Worm (Caenorhabditis elegans) whole organism, L1 larva: Measurements from ENCODE around the gene alh-7.

ENCODE experiments used
- C16A3.4 ChIP-seq: fragments of 150-350 bp; optimal IDR thresholded peaks from 2 replicates; lab custom pipeline; 2014; ENCODE audit warnings: missing biosample characterization, missing genetic modification characterization
- C34B4.2 ChIP-seq: sonication (generic microtip); optimal IDR thresholded peaks from 2 replicates; lab custom pipeline; 2017; ENCODE audit warnings: mild to moderate bottlenecking, missing genetic modification characterization, missing compliant biosample characterization
- F16B12.6 ChIP-seq: fragments of 150-350 bp; optimal IDR thresholded peaks from 2 replicates; lab custom pipeline; 2014; ENCODE audit warnings: missing biosample characterization, missing genetic modification characterization
- alr-1 ChIP-seq: fragments of 200-800 bp; sonication (Bioruptor generic); optimal IDR thresholded peaks from 2 replicates; lab custom pipeline; 2018; ENCODE audit warnings: borderline replicate concordance, mild to moderate bottlenecking, missing genetic modification characterization, missing compliant biosample characterization
- blmp-1 ChIP-seq: fragments of 150-350 bp; optimal IDR thresholded peaks from 2 replicates; lab custom pipeline; 2014; ENCODE audit warnings: missing biosample characterization, missing genetic modification characterization
- ceh-63 ChIP-seq: fragments of 200-800 bp; sonication (Bioruptor generic); optimal IDR thresholded peaks from 2 replicates; lab custom pipeline; 2018; ENCODE audit warnings: mild to moderate bottlenecking, missing genetic modification characterization, missing compliant biosample characterization
- ceh-8 ChIP-seq: fragments of 200-800 bp; sonication (Bioruptor generic); optimal IDR thresholded peaks from 2 replicates; lab custom pipeline; 2018; ENCODE audit warnings: mild to moderate bottlenecking, missing genetic modification characterization, moderate library complexity, missing compliant biosample characterization
- ceh-82 ChIP-seq, 3 experiments: fragments of 150-350 bp in 1 of 3; sonication (generic microtip) in 2 of 3; optimal IDR thresholded peaks; 2 replicates each; lab custom pipeline; 2014 to 2017; ENCODE audit warnings: missing biosample characterization in 3 of 3, missing genetic modification characterization in 3 of 3
- ceh-88 ChIP-seq: fragments of 200-800 bp; sonication (Bioruptor generic); IDR thresholded peaks from 2 replicates; pipeline ENCODE4 v1.3.6; 2022; ENCODE audit warnings: missing genetic modification characterization, missing compliant biosample characterization
- ceh-90 ChIP-seq: sonication (generic microtip); optimal IDR thresholded peaks from 2 replicates; lab custom pipeline; 2016; ENCODE audit warnings: missing genetic modification characterization, missing compliant biosample characterization
- dsc-1 ChIP-seq: sonication (generic microtip); optimal IDR thresholded peaks from 2 replicates; lab custom pipeline; 2016; ENCODE audit warnings: mild to moderate bottlenecking, missing genetic modification characterization, missing compliant biosample characterization
- efl-1 ChIP-seq, 4 experiments: fragments of 150-350 bp; optimal IDR thresholded peaks in 3 of 4; peaks in 1 of 4; 1 replicate in 1 of 4; 2 replicates in 3 of 4; lab custom pipeline; 2014; ENCODE audit warnings: missing biosample characterization in 2 of 4, missing genetic modification characterization in 2 of 4, missing genetic modification reagents in 2 of 4
- elt-3 ChIP-seq, 6 experiments: fragments of 150-350 bp in 1 of 6; sonication (generic microtip); optimal IDR thresholded peaks; 2 replicates each; lab custom pipeline; 2017 to 2018; ENCODE audit warnings: missing biosample characterization in 6 of 6, missing genetic modification characterization in 6 of 6, inconsistent platforms in 1 of 6
- ets-5 ChIP-seq: fragments of 200-800 bp; sonication (Bioruptor generic); IDR thresholded peaks from 2 replicates; pipeline ENCODE4 v1.3.6; 2022; ENCODE audit warnings: missing genetic modification characterization, missing compliant biosample characterization
- fkh-4 ChIP-seq: sonication (generic microtip); optimal IDR thresholded peaks from 2 replicates; lab custom pipeline; 2016; ENCODE audit warnings: missing compliant biosample characterization, missing genetic modification characterization, borderline replicate concordance
- grh-1 ChIP-seq: fragments of 200-800 bp; sonication (Bioruptor generic); IDR thresholded peaks from 2 replicates; pipeline ENCODE4 v1.3.6; 2022; ENCODE audit warnings: missing genetic modification reagents, missing genetic modification characterization, missing compliant biosample characterization
- hlh-17 ChIP-seq: fragments of 200-800 bp; sonication (Bioruptor generic); optimal IDR thresholded peaks from 2 replicates; lab custom pipeline; 2018; ENCODE audit warnings: missing genetic modification characterization, mild to moderate bottlenecking, missing compliant biosample characterization, moderate library complexity, borderline replicate concordance
- hlh-4 ChIP-seq: sonication (generic microtip); optimal IDR thresholded peaks from 2 replicates; lab custom pipeline; 2016; ENCODE audit warnings: mild to moderate bottlenecking, missing genetic modification characterization, missing compliant biosample characterization
- irx-1 ChIP-seq: sonication (generic microtip); optimal IDR thresholded peaks from 2 replicates; lab custom pipeline; 2016; ENCODE audit warnings: missing genetic modification characterization, missing compliant biosample characterization
- isw-1 ChIP-seq: fragments of 200-800 bp; sonication (Bioruptor generic); IDR thresholded peaks from 2 replicates; pipeline ENCODE4 v1.3.6; 2022; ENCODE audit warnings: missing genetic modification characterization, missing compliant biosample characterization
- jun-1 ChIP-seq: fragments of 150-350 bp; optimal IDR thresholded peaks from 2 replicates; lab custom pipeline; 2014; ENCODE audit warnings: missing biosample characterization, missing genetic modification reagents, missing genetic modification characterization
- lin-14 ChIP-seq: fragments of 200-800 bp; sonication (Bioruptor generic); optimal IDR thresholded peaks from 2 replicates; lab custom pipeline; 2018; ENCODE audit warnings: mild to moderate bottlenecking, missing genetic modification characterization, moderate library complexity, missing compliant biosample characterization
- lin-15B ChIP-seq: fragments of 150-350 bp; sonication (generic microtip); optimal IDR thresholded peaks from 3 replicates; lab custom pipeline; 2014; ENCODE audit warnings: missing biosample characterization, missing genetic modification characterization
- lin-35 ChIP-seq, 2 experiments: fragments of 150-350 bp; optimal IDR thresholded peaks; 2 replicates each; lab custom pipeline; 2014; ENCODE audit warnings: missing biosample characterization in 2 of 2, missing genetic modification characterization in 2 of 2, missing genetic modification reagents in 2 of 2
- lin-39 ChIP-seq: fragments of 150-350 bp; optimal IDR thresholded peaks from 2 replicates; lab custom pipeline; 2014; ENCODE audit warnings: missing biosample characterization, missing genetic modification reagents, missing genetic modification characterization
- mab-9 ChIP-seq: fragments of 200-800 bp; sonication (Bioruptor generic); IDR thresholded peaks from 2 replicates; pipeline ENCODE4 v1.3.6; 2022; ENCODE audit warnings: missing genetic modification reagents, missing genetic modification characterization, missing compliant biosample characterization
- nhr-11 ChIP-seq: fragments of 150-350 bp; optimal IDR thresholded peaks from 2 replicates; lab custom pipeline; 2014; ENCODE audit warnings: missing biosample characterization, missing genetic modification characterization
- nhr-19 ChIP-seq: fragments of 200-800 bp; sonication (Bioruptor generic); conservative IDR thresholded peaks from 2 replicates; pipeline ENCODE4 v1.3.6; 2022; ENCODE audit warnings: missing genetic modification characterization, missing compliant biosample characterization
- nhr-237 ChIP-seq: fragments of 150-350 bp; optimal IDR thresholded peaks from 2 replicates; lab custom pipeline; 2014; ENCODE audit warnings: missing biosample characterization, missing genetic modification characterization
- nhr-28 ChIP-seq: fragments of 150-350 bp; optimal IDR thresholded peaks from 2 replicates; lab custom pipeline; 2014; ENCODE audit warnings: missing biosample characterization, missing genetic modification characterization
- nhr-47 ChIP-seq: sonication (generic microtip); optimal IDR thresholded peaks from 2 replicates; lab custom pipeline; 2016; ENCODE audit warnings: mild to moderate bottlenecking, missing genetic modification characterization, moderate library complexity, missing compliant biosample characterization
- nhr-71 ChIP-seq: sonication (generic microtip); optimal IDR thresholded peaks from 2 replicates; lab custom pipeline; 2016; ENCODE audit warnings: mild to moderate bottlenecking, missing genetic modification characterization, moderate library complexity, missing compliant biosample characterization
- nhr-85 ChIP-seq: sonication (generic microtip); peaks from one replicate; lab custom pipeline; 2016; ENCODE audit warnings: missing genetic modification characterization, inconsistent platforms, missing compliant biosample characterization
- nhr-90 ChIP-seq: sonication (generic microtip); optimal IDR thresholded peaks from 2 replicates; lab custom pipeline; 2016; ENCODE audit warnings: mild to moderate bottlenecking, missing genetic modification characterization, missing compliant biosample characterization; ENCODE audit not compliant: poor library complexity
- rnt-1 ChIP-seq: sonication (generic microtip); optimal IDR thresholded peaks from 2 replicates; lab custom pipeline; 2016; ENCODE audit warnings: mild to moderate bottlenecking, missing genetic modification characterization, moderate library complexity, missing compliant biosample characterization
- snu-23 ChIP-seq: sonication (generic microtip); optimal IDR thresholded peaks from 2 replicates; lab custom pipeline; 2016; ENCODE audit warnings: missing genetic modification characterization, missing compliant biosample characterization
- sptf-1 ChIP-seq: fragments of 150-350 bp; optimal IDR thresholded peaks from 2 replicates; lab custom pipeline; 2014; ENCODE audit warnings: missing biosample characterization, missing genetic modification characterization
- unc-30 ChIP-seq: sonication (generic microtip); optimal IDR thresholded peaks from 2 replicates; lab custom pipeline; 2017; ENCODE audit warnings: missing biosample characterization, missing genetic modification characterization
- unc-62 ChIP-seq: fragments of 150-350 bp; optimal IDR thresholded peaks from 2 replicates; lab custom pipeline; 2014; ENCODE audit warnings: missing biosample characterization, missing genetic modification reagents, missing genetic modification characterization
- unc-98 ChIP-seq: fragments of 200-800 bp; sonication (Bioruptor generic); IDR thresholded peaks from 2 replicates; pipeline ENCODE4 v1.3.6; 2022; ENCODE audit warnings: missing genetic modification characterization, missing compliant biosample characterization
- zip-4 ChIP-seq: fragments of 200-800 bp; sonication (Bioruptor generic); optimal IDR thresholded peaks from 2 replicates; lab custom pipeline; 2018; ENCODE audit warnings: mild to moderate bottlenecking, missing genetic modification characterization, moderate library complexity, missing compliant biosample characterization

The alh-7 gene

ce11 chrII:13494762-13495161, 3.2 kb upstream of the alh-7 start (continued):
- TF ChIP-seq mab-9 (no peak), nhr-85 (tag; lab: Kevin White, UChicago) (no peak), blmp-1 (no peak), nhr-237 (no peak), lin-35 (GFP tag; optimal IDR thresholded peaks at IDR 0.05; lab: Kevin White, UChicago) (peak; percentile 13 to 42), irx-1 (peak; percentile 35), nhr-90 (tag; lab: Kevin White, UChicago) (peak; percentile 39), hlh-17 (GFP tag; lab: Kevin White, UChicago) (no peak), isw-1 (GFP tag; lab: Robert Waterston, UW) (no peak; the same call in 1 of the 2 replicates), unc-30 (tag; lab: Kevin White, UChicago) (no peak), unc-98 (GFP tag; lab: Robert Waterston, UW) (no peak), lin-14 (GFP tag; lab: Kevin White, UChicago) (no peak), nhr-11 (no peak), zip-4 (no peak), hlh-4 (tag; lab: Kevin White, UChicago) (no peak), elt-3 (tag; optimal IDR thresholded peaks at IDR 0.05; lab: Kevin White, UChicago) (no peak), fkh-4 (no peak), C16A3.4 (tag; lab: Kevin White, UChicago) (peak; percentile 15), lin-39 (tag; lab: Kevin White, UChicago) (no peak), ceh-88 (GFP tag; lab: Robert Waterston, UW) (no peak), dsc-1 (tag; lab: Kevin White, UChicago) (peak; percentile 58), unc-62 (GFP tag; lab: Kevin White, UChicago) (no peak), ceh-63 (no peak), sptf-1 (tag; lab: Kevin White, UChicago) (no peak), snu-23 (GFP tag; lab: Kevin White, UChicago) (peak; percentile 61), rnt-1 (tag; lab: Kevin White, UChicago) (peak; percentile 25), C34B4.2 (tag; lab: Kevin White, UChicago) (no peak), nhr-28 (tag; lab: Kevin White, UChicago) (peak; percentile 11), nhr-47 (tag; lab: Kevin White, UChicago) (peak; percentile 60), lin-15B (no peak), ets-5 (GFP tag; lab: Robert Waterston, UW) (no peak)

ce11 chrII:13494175-13494650, 2.6 kb upstream of the alh-7 start, which contains the start of gene ndua-7:
Gene ndua-7 (minus strand): TSS chrII:13494600.
- TF ChIP-seq C16A3.4 (tag; lab: Kevin White, UChicago) (no peak), C34B4.2 (tag; lab: Kevin White, UChicago) (no peak), ceh-82 (tag; optimal IDR thresholded peaks at IDR 0.05; lab: Kevin White, UChicago) (no peak), efl-1 (optimal IDR thresholded peaks at IDR 0.05; lab: Kevin White, UChicago) (no peak), efl-1 (GFP tag; optimal IDR thresholded peaks at IDR 0.05 in 1 of 2; lab: Kevin White, UChicago) (peak in 1 of 2 experiments; percentile 35), alr-1 (tag; lab: Kevin White, UChicago) (no peak), ets-5 (GFP tag; lab: Robert Waterston, UW) (no peak), nhr-71 (no peak), ceh-90 (tag; lab: Kevin White, UChicago) (no peak), ceh-8 (peak; percentile 31), isw-1 (GFP tag; lab: Robert Waterston, UW) (no peak), unc-98 (GFP tag; lab: Robert Waterston, UW) (no peak)
- TF ChIP-seq, all 84 proteins: peak for 2

- no peak for TF ChIP-seq ceh-90 (tag; lab: Kevin White, UChicago)
- no peak for TF ChIP-seq ceh-8
- TF ChIP-seq grh-1 (GFP tag; lab: Robert Waterston, UW) = no peak
- no peak for TF ChIP-seq jun-1 (tag; lab: Kevin White, UChicago)
- no peak for TF ChIP-seq nhr-19 (GFP tag; lab: Robert Waterston, UW)
- no peak for TF ChIP-seq nhr-28 (tag; lab: Kevin White, UChicago)
- TF ChIP-seq C34B4.2 (tag; lab: Kevin White, UChicago) = no peak
- TF ChIP-seq F16B12.6 (tag; lab: Kevin White, UChicago) = no peak
- no peak for TF ChIP-seq dsc-1 (tag; lab: Kevin White, UChicago)
Observed at ce11 chrII:13492948-13493347, 1.4 kb upstream of the alh-7 start, which contains the start of gene F45H10.2. Gene F45H10.2 (minus strand): TSS chrII:13493048.
